Fruit fly (Drosophila melanogaster) whole organism, embryonic: ENCODE data around the gene Mgat4a.

Source experiments
- Awh ChIP-seq: fragments of 200-800 bp; sonication (Bioruptor generic); IDR thresholded peaks from 2 replicates; pipeline ENCODE4, ENCODE4 v1.3.6; 2022; ENCODE audit warnings: missing biosample characterization, missing genetic modification characterization
- B-H1 ChIP-seq: fragments of 200-800 bp; sonication (Bioruptor generic); IDR thresholded peaks from 3 replicates; pipeline ENCODE4 v1.3.6; 2022; ENCODE audit warnings: missing biosample characterization, missing genetic modification characterization
- Bteb2 ChIP-seq: fragments of 200-800 bp; sonication (Bioruptor generic); optimal IDR thresholded peaks from 2 replicates; lab custom pipeline; 2016; ENCODE audit warnings: missing biosample characterization, missing genetic modification characterization
- CG10274 ChIP-seq: fragments of 200-800 bp; sonication (Bioruptor generic); optimal IDR thresholded peaks from 3 replicates; lab custom pipeline; 2017; ENCODE audit warnings: missing biosample characterization, mild to moderate bottlenecking, missing genetic modification characterization
- CG10565 ChIP-seq: fragments of 200-800 bp; sonication (Bioruptor generic); optimal IDR thresholded peaks from 3 replicates; lab custom pipeline; 2016; ENCODE audit warnings: missing biosample characterization, mild to moderate bottlenecking, missing genetic modification characterization
- CG11093 ChIP-seq: fragments of 200-800 bp; sonication (Bioruptor generic); IDR thresholded peaks from 3 replicates; pipeline ENCODE4 v1.3.6; 2022; ENCODE audit warnings: missing biosample characterization, missing genetic modification characterization
- CG11696 ChIP-seq: fragments of 200-800 bp; sonication (Bioruptor generic); IDR thresholded peaks from 2 replicates; pipeline ENCODE4 v1.3.6; 2022; ENCODE audit warnings: missing biosample characterization, missing genetic modification characterization
- CG12071 ChIP-seq: fragments of 200-800 bp; sonication (Bioruptor generic); optimal IDR thresholded peaks from 3 replicates; lab custom pipeline; 2018; ENCODE audit warnings: missing biosample characterization, mild to moderate bottlenecking, missing genetic modification characterization
- CG14965 ChIP-seq: fragments of 200-800 bp; sonication (Bioruptor generic); optimal IDR thresholded peaks from 2 replicates; lab custom pipeline; 2016; ENCODE audit warnings: missing biosample characterization, missing genetic modification characterization, borderline replicate concordance
- CG15696 ChIP-seq: fragments of 200-800 bp; sonication (Bioruptor generic); optimal IDR thresholded peaks from 2 replicates; lab custom pipeline; 2019; ENCODE audit warnings: missing biosample characterization, mild to moderate bottlenecking, missing genetic modification characterization, moderate library complexity
- CG17186 ChIP-seq: fragments of 200-800 bp; sonication (Bioruptor generic); optimal IDR thresholded peaks from 3 replicates; lab custom pipeline; 2017; ENCODE audit warnings: missing biosample characterization, missing genetic modification reagents, missing genetic modification characterization
- CG2875 ChIP-seq: fragments of 200-800 bp; sonication (Bioruptor generic); optimal IDR thresholded peaks from 2 replicates; lab custom pipeline; 2017; ENCODE audit warnings: missing biosample characterization, mild to moderate bottlenecking, missing genetic modification characterization, missing genetic modification reagents
- CG2889 ChIP-seq: fragments of 200-800 bp; sonication (Bioruptor generic); IDR thresholded peaks from 3 replicates; pipeline ENCODE4 v1.3.6; 2022; ENCODE audit warnings: missing biosample characterization, missing genetic modification characterization
- CG32767 ChIP-seq: fragments of 200-800 bp; sonication (Bioruptor generic); IDR thresholded peaks from 2 replicates; pipeline ENCODE4 v1.3.6; 2022; ENCODE audit warnings: missing biosample characterization, missing genetic modification characterization
- CG3726 ChIP-seq: fragments of 200-800 bp; sonication (Bioruptor generic); IDR thresholded peaks from 3 replicates; pipeline ENCODE4, ENCODE4 v1.3.6; 2022; ENCODE audit warnings: missing biosample characterization, missing genetic modification characterization
- CG8359 ChIP-seq: fragments of 200-800 bp; sonication (Bioruptor generic); optimal IDR thresholded peaks from 2 replicates; lab custom pipeline; 2017; ENCODE audit warnings: missing biosample characterization, mild to moderate bottlenecking, missing genetic modification characterization, borderline replicate concordance
- CG9817 ChIP-seq: fragments of 200-800 bp; sonication (Bioruptor generic); optimal IDR thresholded peaks from 2 replicates; lab custom pipeline; 2018; ENCODE audit warnings: missing biosample characterization, mild to moderate bottlenecking, missing genetic modification characterization, moderate library complexity
- D19B ChIP-seq: fragments of 200-800 bp; sonication (Bioruptor generic); optimal IDR thresholded peaks from 2 replicates; lab custom pipeline; 2017; ENCODE audit warnings: missing biosample characterization, mild to moderate bottlenecking, missing genetic modification characterization
- Deaf1 ChIP-seq: fragments of 200-800 bp; optimal IDR thresholded peaks from 3 replicates; lab custom pipeline; 2019; ENCODE audit warnings: missing biosample characterization, mild to moderate bottlenecking, missing genetic modification characterization, moderate library complexity
- Dll ChIP-seq: fragments of 200-800 bp; sonication (Bioruptor generic); IDR thresholded peaks from 4 replicates; pipeline ENCODE4 v1.3.6; 2022; ENCODE audit warnings: missing biosample characterization, missing genetic modification characterization; ENCODE audit not compliant: partially characterized antibody
- Dp ChIP-seq: fragments of 200-800 bp; sonication (Bioruptor generic); optimal IDR thresholded peaks from 2 replicates; lab custom pipeline; 2018; ENCODE audit warnings: missing biosample characterization, mild to moderate bottlenecking, missing genetic modification characterization, moderate library complexity
- Drgx ChIP-seq: fragments of 200-800 bp; sonication (Bioruptor generic); IDR thresholded peaks from 2 replicates; pipeline ENCODE4 v1.3.6; 2022; ENCODE audit warnings: missing biosample characterization, missing genetic modification characterization
- Jarid2 ChIP-seq: fragments of 200-800 bp; sonication (Bioruptor generic); optimal IDR thresholded peaks from 3 replicates; lab custom pipeline; 2017; ENCODE audit warnings: mild to moderate bottlenecking, missing biosample characterization, missing genetic modification reagents, missing genetic modification characterization
- Kr ChIP-seq: fragments of 200-800 bp; sonication (Bioruptor generic); optimal IDR thresholded peaks from 2 replicates; lab custom pipeline; 2017; ENCODE audit warnings: missing biosample characterization, mild to moderate bottlenecking, missing genetic modification characterization
- Oli ChIP-seq: fragments of 200-800 bp; sonication (Bioruptor generic); optimal IDR thresholded peaks from 2 replicates; lab custom pipeline; 2018; ENCODE audit warnings: missing biosample characterization, mild to moderate bottlenecking, missing genetic modification characterization, moderate library complexity
- PHDP ChIP-seq: fragments of 200-800 bp; sonication (Bioruptor generic); optimal IDR thresholded peaks from 3 replicates; lab custom pipeline; 2018; ENCODE audit warnings: missing biosample characterization, mild to moderate bottlenecking, missing genetic modification characterization, moderate library complexity
- Ravus ChIP-seq: fragments of 200-800 bp; sonication (Bioruptor generic); IDR thresholded peaks from 2 replicates; pipeline ENCODE4 v1.3.6; 2022; ENCODE audit warnings: missing biosample characterization, missing genetic modification characterization
- Side ChIP-seq: fragments of 200-800 bp; sonication (Bioruptor generic); optimal IDR thresholded peaks from 2 replicates; lab custom pipeline; 2016; ENCODE audit warnings: missing biosample characterization, missing genetic modification characterization
- Six4 ChIP-seq: fragments of 200-800 bp; sonication (Bioruptor generic); optimal IDR thresholded peaks from 2 replicates; lab custom pipeline; 2016; ENCODE audit warnings: missing biosample characterization, missing genetic modification characterization
- Xrp1 ChIP-seq: fragments of 200-800 bp; sonication (Bioruptor generic); IDR thresholded peaks from 2 replicates; pipeline ENCODE4 v1.3.6; 2022; ENCODE audit warnings: missing biosample characterization, missing genetic modification characterization
- abd-A ChIP-seq: fragments of 200-800 bp; sonication (Bioruptor generic); optimal IDR thresholded peaks from 3 replicates; lab custom pipeline; 2019; ENCODE audit warnings: missing biosample characterization, mild to moderate bottlenecking, missing genetic modification characterization, moderate library complexity
- amos ChIP-seq: fragments of 200-800 bp; sonication (Bioruptor generic); IDR thresholded peaks from 2 replicates; pipeline ENCODE4 v1.3.6; 2022; ENCODE audit warnings: missing biosample characterization, missing genetic modification characterization; ENCODE audit not compliant: partially characterized antibody
- aop ChIP-seq: fragments of 200-800 bp; sonication (Bioruptor generic); IDR thresholded peaks from 2 replicates; pipeline ENCODE4 v1.3.6; 2022; ENCODE audit warnings: missing biosample characterization, missing genetic modification characterization
- caup ChIP-seq: fragments of 200-800 bp; sonication (Bioruptor generic); optimal IDR thresholded peaks from 3 replicates; lab custom pipeline; 2017; ENCODE audit warnings: missing biosample characterization, mild to moderate bottlenecking, missing genetic modification characterization, moderate library complexity; ENCODE audit not compliant: severe bottlenecking
- crol ChIP-seq: fragments of 200-800 bp; sonication (Bioruptor generic); IDR thresholded peaks from 2 replicates; pipeline ENCODE4 v1.3.6; 2022; ENCODE audit warnings: missing biosample characterization, missing genetic modification characterization
- dysf ChIP-seq: fragments of 200-800 bp; sonication (Bioruptor generic); IDR thresholded peaks from 3 replicates; pipeline ENCODE4 v1.3.6; 2022; ENCODE audit warnings: missing biosample characterization, missing genetic modification characterization
- fd96Cb ChIP-seq: fragments of 200-800 bp; sonication (Bioruptor generic); optimal IDR thresholded peaks from 2 replicates; lab custom pipeline; 2018; ENCODE audit warnings: missing biosample characterization, mild to moderate bottlenecking, missing genetic modification characterization, moderate library complexity
- gfzf ChIP-seq: fragments of 200-800 bp; sonication (Bioruptor generic); optimal IDR thresholded peaks from 2 replicates; lab custom pipeline; 2016; ENCODE audit warnings: missing biosample characterization, mild to moderate bottlenecking, missing genetic modification characterization, moderate library complexity
- her ChIP-seq: fragments of 200-800 bp; sonication (Bioruptor generic); optimal IDR thresholded peaks from 2 replicates; lab custom pipeline; 2016; ENCODE audit warnings: missing biosample characterization, missing genetic modification characterization
- insv ChIP-seq, 2 experiments: fragments of 200-800 bp; sonication (Bioruptor generic); optimal IDR thresholded peaks; 3 replicates each; lab custom pipeline; 2016 to 2018; ENCODE audit warnings: missing biosample characterization in 2 of 2, missing genetic modification characterization in 2 of 2
- lab ChIP-seq: fragments of 200-800 bp; sonication (Bioruptor generic); optimal IDR thresholded peaks from 3 replicates; lab custom pipeline; 2017; ENCODE audit warnings: missing biosample characterization, missing genetic modification characterization, mild to moderate bottlenecking, moderate library complexity, missing genetic modification reagents
- lola ChIP-seq, 3 experiments: fragments of >200 bp in 2 of 3; fragments of 200-800 bp in 1 of 3; sonication (Bioruptor generic) in 1 of 3; optimal IDR thresholded peaks; 2 replicates each; lab custom pipeline; 2017 to 2019; ENCODE audit warnings: missing biosample characterization in 3 of 3, missing genetic modification characterization in 3 of 3, mild to moderate bottlenecking in 1 of 3, moderate library complexity in 1 of 3
- pb ChIP-seq: fragments of 200-800 bp; sonication (Bioruptor generic); optimal IDR thresholded peaks from 3 replicates; lab custom pipeline; 2016; ENCODE audit warnings: missing biosample characterization, missing genetic modification characterization
- pum ChIP-seq: fragments of 200-800 bp; sonication (Bioruptor generic); optimal IDR thresholded peaks from 2 replicates; lab custom pipeline; 2016; ENCODE audit warnings: missing biosample characterization, missing genetic modification characterization
- ranshi ChIP-seq: fragments of 200-800 bp; sonication (Bioruptor generic); IDR thresholded peaks from 2 replicates; pipeline ENCODE4 v1.3.6; 2022; ENCODE audit warnings: missing biosample characterization, missing genetic modification characterization
- run ChIP-seq: fragments of 200-800 bp; sonication (Bioruptor generic); optimal IDR thresholded peaks from 3 replicates; lab custom pipeline; 2018; ENCODE audit warnings: missing biosample characterization, mild to moderate bottlenecking, missing genetic modification characterization
- sens-2 ChIP-seq: fragments of 200-800 bp; sonication (Bioruptor generic); IDR thresholded peaks from 2 replicates; pipeline ENCODE4 v1.3.6; 2022; ENCODE audit warnings: missing biosample characterization, missing genetic modification characterization
- sim ChIP-seq: fragments of 200-800 bp; sonication (Bioruptor generic); IDR thresholded peaks from 2 replicates; pipeline ENCODE4 v1.3.6; 2022; ENCODE audit warnings: missing biosample characterization, missing genetic modification characterization
- tap ChIP-seq: fragments of 200-800 bp; optimal IDR thresholded peaks from 3 replicates; lab custom pipeline; 2019; ENCODE audit warnings: missing biosample characterization, mild to moderate bottlenecking, missing genetic modification characterization, moderate library complexity
- ttk ChIP-seq: fragments of 200-800 bp; sonication (Bioruptor generic); IDR thresholded peaks from 2 replicates; pipeline ENCODE4 v2.1.2; 2022; ENCODE audit warnings: missing biosample characterization, missing genetic modification characterization
- wdn ChIP-seq: fragments of 200-800 bp; sonication (Bioruptor generic); IDR thresholded peaks from 2 replicates; pipeline ENCODE4 v1.3.6; 2022; ENCODE audit warnings: missing biosample characterization, missing genetic modification characterization

The Mgat4a gene

dm6 chr3L:14780187-14780586, 18.4 kb downstream of the Mgat4a start (continued):
- no peak for TF ChIP-seq abd-A (tag; lab: Kevin White, UChicago)
- no peak for TF ChIP-seq crol (GFP tag; lab: Robert Waterston, UW)
- no peak for TF ChIP-seq ttk (GFP tag; lab: Robert Waterston, UW)
- TF ChIP-seq sens-2 (GFP tag; lab: Robert Waterston, UW): no peak
- TF ChIP-seq Xrp1: peak; percentile 74
- TF ChIP-seq tap (tag; lab: Kevin White, UChicago): no peak
- peak in 1 of 3 experiments; percentile 29 for TF ChIP-seq lola (GFP tag; optimal IDR thresholded peaks at IDR 0.05; lab: Kevin White, UChicago)
- no peak for TF ChIP-seq CG10274 (GFP tag; lab: Kevin White, UChicago)
- TF ChIP-seq CG2889 (GFP tag; lab: Robert Waterston, UW): no peak
- peak; percentile 64; the same call in 1 of the 2 replicates for TF ChIP-seq Awh (GFP tag; lab: Robert Waterston, UW)
- no peak for TF ChIP-seq Dp (GFP tag; lab: Kevin White, UChicago)
- TF ChIP-seq gfzf (GFP tag; lab: Kevin White, UChicago): no peak
- TF ChIP-seq CG8359 (GFP tag; lab: Kevin White, UChicago): peak; percentile 54
- peak; percentile 71 for TF ChIP-seq CG12071 (GFP tag; lab: Kevin White, UChicago)
- no peak for TF ChIP-seq Jarid2
- peak; percentile 28; the same call in 1 of the 3 replicates for TF ChIP-seq dysf (GFP tag; lab: Robert Waterston, UW)
- no peak for TF ChIP-seq CG10565
- TF ChIP-seq fd96Cb (tag; lab: Kevin White, UChicago): no peak
- no peak for TF ChIP-seq wdn (GFP tag; lab: Robert Waterston, UW)
- TF ChIP-seq CG11093 (GFP tag; lab: Robert Waterston, UW): no peak; the same call in 2 of the 3 replicates
- TF ChIP-seq CG11696 (GFP tag; lab: Robert Waterston, UW): no peak
- no peak for TF ChIP-seq sim (GFP tag; lab: Robert Waterston, UW)
- peak; percentile 38 for TF ChIP-seq CG2875 (GFP tag; lab: Kevin White, UChicago)
- TF ChIP-seq CG3726 (GFP tag; lab: Robert Waterston, UW): no peak
- TF ChIP-seq ranshi (GFP tag; lab: Robert Waterston, UW): peak; percentile 21; the same call in 1 of the 2 replicates
- no peak for TF ChIP-seq D19B (GFP tag; lab: Kevin White, UChicago)
- TF ChIP-seq aop (GFP tag; lab: Robert Waterston, UW): no peak
- TF ChIP-seq pum (GFP tag; lab: Kevin White, UChicago): no peak
- no peak for TF ChIP-seq B-H1 (GFP tag; lab: Robert Waterston, UW)
- TF ChIP-seq Side (GFP tag; lab: Kevin White, UChicago): no peak
- TF ChIP-seq Six4 (GFP tag; lab: Kevin White, UChicago): peak; percentile 2
- no peak for TF ChIP-seq CG9817
- no peak for TF ChIP-seq amos (GFP tag; lab: Robert Waterston, UW)
- TF ChIP-seq lab: peak; percentile 63
- TF ChIP-seq CG17186 (GFP tag; lab: Kevin White, UChicago): peak; percentile 34
- no peak for TF ChIP-seq Bteb2 (GFP tag; lab: Kevin White, UChicago)
- no peak for TF ChIP-seq Ravus
- TF ChIP-seq run (tag; lab: Kevin White, UChicago): no peak
- TF ChIP-seq CG32767 (GFP tag; lab: Robert Waterston, UW): no peak
- TF ChIP-seq Deaf1: no peak
- TF ChIP-seq Dll (GFP tag; lab: Robert Waterston, UW): no peak
- TF ChIP-seq CG14965 (GFP tag; lab: Kevin White, UChicago): no peak
- TF ChIP-seq Kr (GFP tag; lab: Kevin White, UChicago): peak; percentile 29
- TF ChIP-seq insv (GFP tag; optimal IDR thresholded peaks at IDR 0.05; lab: Kevin White, UChicago): no peak
- TF ChIP-seq pb (GFP tag; lab: Kevin White, UChicago): no peak
- TF ChIP-seq caup (GFP tag; lab: Kevin White, UChicago): peak; percentile 60
- TF ChIP-seq her (GFP tag; lab: Kevin White, UChicago): no peak
- no peak for TF ChIP-seq Drgx (GFP tag; lab: Robert Waterston, UW)
- TF ChIP-seq CG15696 (tag; lab: Kevin White, UChicago): peak; percentile 55
- peak; percentile 40 for TF ChIP-seq PHDP
- no peak for TF ChIP-seq Oli
